Fruit fly (Drosophila melanogaster) whole organism, embryonic: ENCODE results near the gene CG33664.
A peak's percentile ranks its signal among the peaks of the same experiment; 100 is the strongest.

Experiments used
- Abd-B ChIP-seq: fragments of 200-800 bp; sonication (Bioruptor generic); optimal IDR thresholded peaks from 2 replicates; lab custom pipeline; 2018; ENCODE audit warnings: missing biosample characterization, mild to moderate bottlenecking, missing genetic modification characterization, moderate library complexity
- Atf6 ChIP-seq: fragments of 200-800 bp; sonication (Bioruptor generic); IDR thresholded peaks from 2 replicates; pipeline ENCODE4 v1.3.6; 2022; ENCODE audit warnings: missing biosample characterization, missing genetic modification characterization
- Blimp-1 ChIP-seq: fragments of 200-800 bp; sonication (Bioruptor generic); optimal IDR thresholded peaks from 3 replicates; lab custom pipeline; 2018; ENCODE audit warnings: missing biosample characterization, missing genetic modification characterization, mild to moderate bottlenecking, moderate library complexity, missing genetic modification reagents
- CG10431 ChIP-seq: fragments of 200-800 bp; sonication (Bioruptor generic); optimal IDR thresholded peaks from 3 replicates; lab custom pipeline; 2018; ENCODE audit warnings: missing biosample characterization, mild to moderate bottlenecking, missing genetic modification characterization
- CG10979 ChIP-seq: fragments of 200-800 bp; sonication (Bioruptor generic); optimal IDR thresholded peaks from 2 replicates; lab custom pipeline; 2018; ENCODE audit warnings: missing biosample characterization, mild to moderate bottlenecking, missing genetic modification characterization, moderate library complexity
- CG11085 ChIP-seq: fragments of 200-800 bp; sonication (Bioruptor generic); IDR thresholded peaks from 2 replicates; pipeline ENCODE4 v1.3.6; 2022; ENCODE audit warnings: missing biosample characterization, missing genetic modification characterization
- CG11560 ChIP-seq: fragments of 200-800 bp; sonication (Bioruptor generic); IDR thresholded peaks from 3 replicates; pipeline ENCODE4 v1.3.6; 2022; ENCODE audit warnings: missing biosample characterization, missing genetic modification characterization
- CG13287 ChIP-seq: fragments of 200-800 bp; sonication (Bioruptor generic); IDR thresholded peaks from 2 replicates; pipeline ENCODE4 v1.3.6; 2022; ENCODE audit warnings: missing biosample characterization, missing genetic modification characterization; ENCODE audit not compliant: partially characterized antibody
- CG15011 ChIP-seq: fragments of 200-800 bp; sonication (Bioruptor generic); optimal IDR thresholded peaks from 3 replicates; lab custom pipeline; 2018; ENCODE audit warnings: missing biosample characterization, mild to moderate bottlenecking, missing genetic modification characterization
- CG17568 ChIP-seq: fragments of 200-800 bp; sonication (Bioruptor generic); optimal IDR thresholded peaks from 2 replicates; lab custom pipeline; 2018; ENCODE audit warnings: missing biosample characterization, mild to moderate bottlenecking, missing genetic modification characterization, moderate library complexity
- CG2202 ChIP-seq: fragments of 200-800 bp; sonication (Bioruptor generic); optimal IDR thresholded peaks from 2 replicates; lab custom pipeline; 2018; ENCODE audit warnings: missing biosample characterization, mild to moderate bottlenecking, missing genetic modification characterization
- CG31224 ChIP-seq: fragments of 200-800 bp; sonication (Bioruptor generic); IDR thresholded peaks from 2 replicates; pipeline ENCODE4 v1.3.6; 2022; ENCODE audit warnings: missing biosample characterization, missing genetic modification characterization
- CG3995 ChIP-seq: fragments of 200-800 bp; sonication (Bioruptor generic); optimal IDR thresholded peaks from 3 replicates; lab custom pipeline; 2016; ENCODE audit warnings: missing biosample characterization, missing genetic modification characterization
- CG4707 ChIP-seq: fragments of 200-800 bp; sonication (Bioruptor generic); optimal IDR thresholded peaks from 2 replicates; lab custom pipeline; 2018; ENCODE audit warnings: missing biosample characterization, mild to moderate bottlenecking, missing genetic modification characterization, moderate library complexity
- CG8765 ChIP-seq: fragments of 200-800 bp; sonication (Bioruptor generic); IDR thresholded peaks from 2 replicates; pipeline ENCODE4 v1.3.6; 2022; ENCODE audit warnings: missing biosample characterization, missing genetic modification characterization
- Elba2 ChIP-seq: fragments of 200-800 bp; sonication (Bioruptor generic); optimal IDR thresholded peaks from 3 replicates; lab custom pipeline; 2016; ENCODE audit warnings: missing biosample characterization, missing genetic modification characterization
- Hmx ChIP-seq: fragments of 200-800 bp; sonication (Bioruptor generic); optimal IDR thresholded peaks from 2 replicates; lab custom pipeline; 2016; ENCODE audit warnings: missing biosample characterization, missing genetic modification characterization
- MTF-1 ChIP-seq: fragments of 200-800 bp; sonication (Bioruptor generic); optimal IDR thresholded peaks from 2 replicates; lab custom pipeline; 2018; ENCODE audit warnings: missing biosample characterization, mild to moderate bottlenecking, missing genetic modification characterization, borderline replicate concordance
- Nf-YC ChIP-seq: fragments of 200-800 bp; optimal IDR thresholded peaks from 3 replicates; lab custom pipeline; 2019; ENCODE audit warnings: missing biosample characterization, mild to moderate bottlenecking, missing genetic modification characterization, moderate library complexity
- NfI ChIP-seq: fragments of 200-800 bp; sonication (Bioruptor generic); optimal IDR thresholded peaks from 3 replicates; lab custom pipeline; 2018; ENCODE audit warnings: missing biosample characterization, mild to moderate bottlenecking, missing genetic modification characterization, moderate library complexity
- Optix ChIP-seq: fragments of 200-800 bp; sonication (Bioruptor generic); IDR thresholded peaks from 3 replicates; pipeline ENCODE4 v1.3.6; 2022; ENCODE audit warnings: missing biosample characterization, missing genetic modification characterization
- Poxn ChIP-seq: fragments of 200-800 bp; sonication (Bioruptor generic); IDR thresholded peaks from 2 replicates; pipeline ENCODE4 v1.3.6; 2022; ENCODE audit warnings: missing biosample characterization, missing genetic modification characterization
- Rfx ChIP-seq: fragments of 200-800 bp; sonication (Bioruptor generic); IDR thresholded peaks from 2 replicates; pipeline ENCODE4 v1.3.6; 2022; ENCODE audit warnings: missing biosample characterization, missing genetic modification characterization
- Spps ChIP-seq: fragments of 200-800 bp; sonication (Bioruptor generic); optimal IDR thresholded peaks from 2 replicates; lab custom pipeline; 2018; ENCODE audit warnings: missing biosample characterization, mild to moderate bottlenecking, missing genetic modification characterization
- Stat92E ChIP-seq, 3 experiments: fragments of >200 bp in 2 of 3; fragments of 200-800 bp in 1 of 3; sonication (Bioruptor generic) in 1 of 3; optimal IDR thresholded peaks; 2 replicates each; lab custom pipeline; 2017 to 2019; ENCODE audit warnings: missing biosample characterization in 3 of 3, missing genetic modification characterization in 3 of 3, mild to moderate bottlenecking in 1 of 3, moderate library complexity in 1 of 3
- ac ChIP-seq: fragments of 200-800 bp; sonication (Bioruptor generic); optimal IDR thresholded peaks from 3 replicates; lab custom pipeline; 2017; ENCODE audit warnings: missing biosample characterization, mild to moderate bottlenecking, missing genetic modification characterization
- chm ChIP-seq: fragments of 200-800 bp; sonication (Bioruptor generic); IDR thresholded peaks from 2 replicates; pipeline ENCODE4 v1.3.6; 2022; ENCODE audit warnings: missing biosample characterization, missing genetic modification characterization
- ci ChIP-seq: fragments of 200-800 bp; sonication (Bioruptor generic); IDR thresholded peaks from 3 replicates; pipeline ENCODE4 v1.3.6; 2022; ENCODE audit warnings: missing biosample characterization, missing genetic modification characterization
- cwo ChIP-seq: fragments of 200-800 bp; sonication (Bioruptor generic); optimal IDR thresholded peaks from 3 replicates; lab custom pipeline; 2017; ENCODE audit warnings: missing biosample characterization, missing genetic modification characterization, mild to moderate bottlenecking, moderate library complexity, missing genetic modification reagents
- dmrt99B ChIP-seq: fragments of 200-800 bp; sonication (Bioruptor generic); optimal IDR thresholded peaks from 2 replicates; lab custom pipeline; 2018; ENCODE audit warnings: missing biosample characterization, mild to moderate bottlenecking, missing genetic modification characterization, moderate library complexity
- dysf ChIP-seq: fragments of 200-800 bp; sonication (Bioruptor generic); IDR thresholded peaks from 3 replicates; pipeline ENCODE4 v1.3.6; 2022; ENCODE audit warnings: missing biosample characterization, missing genetic modification characterization
- ewg ChIP-seq: fragments of 200-800 bp; sonication (Bioruptor generic); optimal IDR thresholded peaks from 3 replicates; lab custom pipeline; 2017; ENCODE audit warnings: mild to moderate bottlenecking, missing biosample characterization, missing genetic modification reagents, missing genetic modification characterization
- fd96Cb ChIP-seq: fragments of 200-800 bp; sonication (Bioruptor generic); optimal IDR thresholded peaks from 2 replicates; lab custom pipeline; 2018; ENCODE audit warnings: missing biosample characterization, mild to moderate bottlenecking, missing genetic modification characterization, moderate library complexity
- jigr1 ChIP-seq: fragments of 200-800 bp; sonication (Bioruptor generic); IDR thresholded peaks from 3 replicates; pipeline ENCODE4 v1.3.6; 2022; ENCODE audit warnings: missing biosample characterization, missing genetic modification characterization
- jing ChIP-seq: fragments of 200-800 bp; sonication (Bioruptor generic); optimal IDR thresholded peaks from 2 replicates; lab custom pipeline; 2018; ENCODE audit warnings: missing biosample characterization, mild to moderate bottlenecking, missing genetic modification characterization
- jumu ChIP-seq: fragments of 200-800 bp; sonication (Bioruptor generic); optimal IDR thresholded peaks from 3 replicates; lab custom pipeline; 2016; ENCODE audit warnings: missing biosample characterization, missing genetic modification characterization
- mam ChIP-seq: fragments of 200-800 bp; sonication (Bioruptor generic); optimal IDR thresholded peaks from 3 replicates; lab custom pipeline; 2016; ENCODE audit warnings: missing biosample characterization, missing genetic modification characterization
- oc ChIP-seq: fragments of 200-800 bp; sonication (Bioruptor generic); optimal IDR thresholded peaks from 2 replicates; lab custom pipeline; 2018; ENCODE audit warnings: missing biosample characterization, mild to moderate bottlenecking, missing genetic modification characterization, moderate library complexity
- peb ChIP-seq: fragments of 200-800 bp; sonication (Bioruptor generic); IDR thresholded peaks from 2 replicates; pipeline ENCODE4 v1.3.6; 2022; ENCODE audit warnings: missing biosample characterization, missing genetic modification characterization
- pita ChIP-seq: fragments of 200-800 bp; sonication (Bioruptor generic); optimal IDR thresholded peaks from 2 replicates; lab custom pipeline; 2017; ENCODE audit warnings: missing biosample characterization, mild to moderate bottlenecking, missing genetic modification characterization
- repo ChIP-seq: fragments of 200-800 bp; sonication (Bioruptor generic); optimal IDR thresholded peaks from 2 replicates; lab custom pipeline; 2016; ENCODE audit warnings: missing biosample characterization, missing genetic modification characterization
- sc ChIP-seq, 3 experiments: fragments of >200 bp in 2 of 3; fragments of 200-800 bp in 1 of 3; sonication (Bioruptor generic) in 1 of 3; optimal IDR thresholded peaks; 2 replicates in 2 of 3; 3 replicates in 1 of 3; lab custom pipeline; 2017; ENCODE audit warnings: mild to moderate bottlenecking in 1 of 3, missing biosample characterization in 1 of 3, missing genetic modification characterization in 1 of 3, missing genetic modification reagents in 1 of 3
- shn ChIP-seq: fragments of 200-800 bp; sonication (Bioruptor generic); optimal IDR thresholded peaks from 3 replicates; lab custom pipeline; 2016; ENCODE audit warnings: missing biosample characterization, missing genetic modification characterization
- sima ChIP-seq: fragments of 200-800 bp; sonication (Bioruptor generic); optimal IDR thresholded peaks from 2 replicates; lab custom pipeline; 2016; ENCODE audit warnings: missing biosample characterization, missing genetic modification characterization
- tin ChIP-seq: fragments of 200-800 bp; sonication (Bioruptor generic); optimal IDR thresholded peaks from 3 replicates; lab custom pipeline; 2016; ENCODE audit warnings: missing biosample characterization, missing genetic modification characterization
- tll ChIP-seq, 2 experiments: fragments of 200-800 bp in 1 of 2; fragments of >200 bp in 1 of 2; sonication (Bioruptor generic) in 1 of 2; optimal IDR thresholded peaks; 2 replicates each; lab custom pipeline; 2017 to 2019; ENCODE audit warnings: missing biosample characterization in 2 of 2, missing genetic modification characterization in 2 of 2, mild to moderate bottlenecking in 1 of 2, moderate library complexity in 1 of 2
- tx ChIP-seq: fragments of 200-800 bp; sonication (Bioruptor generic); optimal IDR thresholded peaks from 2 replicates; lab custom pipeline; 2016; ENCODE audit warnings: missing biosample characterization, missing genetic modification characterization
- wdn ChIP-seq: fragments of 200-800 bp; sonication (Bioruptor generic); IDR thresholded peaks from 2 replicates; pipeline ENCODE4 v1.3.6; 2022; ENCODE audit warnings: missing biosample characterization, missing genetic modification characterization
- zen ChIP-seq: fragments of 200-800 bp; sonication (Bioruptor generic); optimal IDR thresholded peaks from 3 replicates; lab custom pipeline; 2018; ENCODE audit warnings: missing biosample characterization, mild to moderate bottlenecking, missing genetic modification characterization, moderate library complexity

The CG33664 gene

dm6 chrX:6356748-6357397 lies 27.1 kb upstream of the CG33664 start (continued):
- no peak for TF ChIP-seq tx (GFP tag; lab: Kevin White, UChicago)
- TF ChIP-seq Poxn (GFP tag; lab: Robert Waterston, UW): no peak
- TF ChIP-seq CG3995 (GFP tag; lab: Kevin White, UChicago): no peak
- no peak for TF ChIP-seq Blimp-1 (GFP tag; lab: Kevin White, UChicago)
- TF ChIP-seq Stat92E (GFP tag; optimal IDR thresholded peaks at IDR 0.05; lab: Kevin White, UChicago): no peak
- no peak for TF ChIP-seq CG11085 (GFP tag; lab: Robert Waterston, UW)
- TF ChIP-seq peb (GFP tag; lab: Robert Waterston, UW): no peak
- no peak for TF ChIP-seq CG10431 (GFP tag; lab: Kevin White, UChicago)
- TF ChIP-seq CG10979 (tag; lab: Kevin White, UChicago): no peak
- TF ChIP-seq chm (GFP tag; lab: Robert Waterston, UW): no peak
- no peak for TF ChIP-seq jigr1 (GFP tag; lab: Robert Waterston, UW)
- TF ChIP-seq CG4707 (GFP tag; lab: Kevin White, UChicago): no peak
- TF ChIP-seq CG15011: no peak
- TF ChIP-seq Rfx (GFP tag; lab: Robert Waterston, UW): 0 out of 2 replicates have a peak, but pooled peaks have one; percentile 17
- no peak for TF ChIP-seq mam (GFP tag; lab: Kevin White, UChicago)
- no peak for TF ChIP-seq Spps (tag; lab: Kevin White, UChicago)
- no peak for TF ChIP-seq CG2202 (tag; lab: Kevin White, UChicago)
- no peak for TF ChIP-seq Nf-YC (tag; lab: Kevin White, UChicago)
- TF ChIP-seq ci (GFP tag; lab: Robert Waterston, UW): no peak
- no peak for TF ChIP-seq oc (tag; lab: Kevin White, UChicago)
- no peak for TF ChIP-seq Abd-B
- peak; percentile 4 for TF ChIP-seq NfI (GFP tag; lab: Kevin White, UChicago)
- TF ChIP-seq jing (GFP tag; lab: Kevin White, UChicago): no peak
- no peak for TF ChIP-seq tin (GFP tag; lab: Kevin White, UChicago)
- TF ChIP-seq Optix: 0 out of 3 replicates have a peak, but pooled peaks have one; percentile 25
- TF ChIP-seq sima (GFP tag; lab: Kevin White, UChicago): no peak
- peak; percentile 27 for TF ChIP-seq dmrt99B
- TF ChIP-seq ac (GFP tag; lab: Kevin White, UChicago): no peak
- TF ChIP-seq wdn (GFP tag; lab: Robert Waterston, UW): no peak
- no peak for TF ChIP-seq Atf6 (GFP tag; lab: Robert Waterston, UW)
- TF ChIP-seq shn (GFP tag; lab: Kevin White, UChicago): no peak
- no peak for TF ChIP-seq CG11560 (tag; lab: Robert Waterston, UW)
- no peak for TF ChIP-seq MTF-1 (GFP tag; lab: Kevin White, UChicago)
- TF ChIP-seq CG31224 (GFP tag; lab: Robert Waterston, UW): no peak
- TF ChIP-seq CG8765 (GFP tag; lab: Robert Waterston, UW): no peak
- TF ChIP-seq sc (optimal IDR thresholded peaks at IDR 0.05; lab: Kevin White, UChicago): no peak
- TF ChIP-seq sc (GFP tag; optimal IDR thresholded peaks at IDR 0.05; lab: Kevin White, UChicago): no peak
- TF ChIP-seq dysf (GFP tag; lab: Robert Waterston, UW): peak; percentile 51; the same call in 2 of the 3 replicates
- TF ChIP-seq cwo (GFP tag; lab: Kevin White, UChicago): peak; percentile 92
- TF ChIP-seq zen: no peak
- no peak for TF ChIP-seq jumu
- no peak for TF ChIP-seq pita (GFP tag; lab: Kevin White, UChicago)
- no peak for TF ChIP-seq ewg
- no peak for TF ChIP-seq CG17568 (GFP tag; lab: Kevin White, UChicago)
- TF ChIP-seq Hmx (GFP tag; lab: Kevin White, UChicago): no peak
- 0 out of 2 replicates have a peak, but pooled peaks have one; percentile 9 for TF ChIP-seq CG13287
- TF ChIP-seq Elba2: no peak
- no peak for TF ChIP-seq tll (GFP tag; optimal IDR thresholded peaks at IDR 0.05; lab: Kevin White, UChicago)
- no peak for TF ChIP-seq repo (GFP tag; lab: Kevin White, UChicago)
- no peak for TF ChIP-seq fd96Cb (tag; lab: Kevin White, UChicago)
